Worm (Caenorhabditis elegans) whole organism, L4 larva: ENCODE results near the gene T26C5.3.

Experiments used
- D1046.2 ChIP-seq: fragments of 200-800 bp; sonication (Bioruptor generic); IDR thresholded peaks from 2 replicates; pipeline ENCODE4 v1.3.6; 2022; ENCODE audit warnings: missing genetic modification characterization, missing compliant biosample characterization
- F49E8.2 ChIP-seq: sonication (generic microtip); optimal IDR thresholded peaks from 2 replicates; lab custom pipeline; 2016; ENCODE audit warnings: missing compliant biosample characterization, mild to moderate bottlenecking, missing genetic modification characterization, borderline replicate concordance
- R02D3.7 ChIP-seq: fragments of 150-350 bp; sonication (generic microtip); optimal IDR thresholded peaks from 3 replicates; lab custom pipeline; 2014; ENCODE audit warnings: missing biosample characterization, missing genetic modification characterization
- T20F7.1 ChIP-seq: fragments of 200-800 bp; sonication (Bioruptor generic); optimal IDR thresholded peaks from 2 replicates; lab custom pipeline; 2018; ENCODE audit warnings: mild to moderate bottlenecking, missing genetic modification characterization, missing compliant biosample characterization
- Y48G9A.11 ChIP-seq: fragments of 200-800 bp; sonication (Bioruptor generic); IDR thresholded peaks from 2 replicates; pipeline ENCODE4 v1.3.6; 2022; ENCODE audit warnings: missing genetic modification reagents, missing genetic modification characterization, missing compliant biosample characterization
- ZK546.5 ChIP-seq, 2 experiments: sonication (generic microtip); optimal IDR thresholded peaks; 2 replicates each; lab custom pipeline; 2017; ENCODE audit warnings: missing biosample characterization in 2 of 2, missing genetic modification characterization in 2 of 2
- ceh-44 ChIP-seq: fragments of 200-800 bp; sonication (Bioruptor generic); IDR thresholded peaks from 2 replicates; pipeline ENCODE4 v1.3.6; 2022; ENCODE audit warnings: missing genetic modification reagents, missing genetic modification characterization, missing compliant biosample characterization
- cey-2 ChIP-seq: sonication (generic microtip); optimal IDR thresholded peaks from 3 replicates; lab custom pipeline; 2017; ENCODE audit warnings: missing genetic modification characterization, mild to moderate bottlenecking, missing compliant biosample characterization, antibody characterized with exemption, borderline replicate concordance; ENCODE audit not compliant: insufficient read depth
- daf-12 ChIP-seq: fragments of 150-350 bp; optimal IDR thresholded peaks from 2 replicates; lab custom pipeline; 2014; ENCODE audit warnings: missing biosample characterization, missing genetic modification reagents, missing genetic modification characterization
- daf-16 ChIP-seq, 3 experiments: sonication (generic microtip); optimal IDR thresholded peaks; 2 replicates each; lab custom pipeline; 2016 to 2017; ENCODE audit warnings: missing genetic modification characterization in 3 of 3, missing genetic modification reagents in 3 of 3, mild to moderate bottlenecking in 2 of 3, missing compliant biosample characterization in 2 of 3, missing biosample characterization in 1 of 3, moderate library complexity in 1 of 3
- daf-19 ChIP-seq: fragments of 200-800 bp; sonication (Bioruptor generic); conservative IDR thresholded peaks from 2 replicates; pipeline ENCODE4 v1.3.6; 2022; ENCODE audit warnings: missing genetic modification characterization, missing compliant biosample characterization
- dpl-1 ChIP-seq: fragments of 150-350 bp; optimal IDR thresholded peaks from 2 replicates; lab custom pipeline; 2014; ENCODE audit warnings: missing biosample characterization, missing genetic modification reagents, missing genetic modification characterization
- egl-43 ChIP-seq: fragments of 200-800 bp; sonication (Bioruptor generic); IDR thresholded peaks from 2 replicates; pipeline ENCODE4 v1.3.6; 2022; ENCODE audit warnings: missing genetic modification reagents, missing genetic modification characterization, missing compliant biosample characterization
- gei-8 ChIP-seq: fragments of 200-800 bp; sonication (Bioruptor generic); optimal IDR thresholded peaks from 2 replicates; lab custom pipeline; 2018; ENCODE audit warnings: mild to moderate bottlenecking, missing genetic modification characterization, missing compliant biosample characterization
- hif-1 ChIP-seq, 2 experiments: sonication (generic microtip); optimal IDR thresholded peaks; 2 replicates each; lab custom pipeline; 2016 to 2017; ENCODE audit warnings: missing compliant biosample characterization in 2 of 2, missing genetic modification characterization in 2 of 2, missing genetic modification reagents in 2 of 2, missing genotype in 2 of 2, mild to moderate bottlenecking in 1 of 2
- hlh-30 ChIP-seq: sonication (generic microtip); optimal IDR thresholded peaks from 2 replicates; lab custom pipeline; 2017; ENCODE audit warnings: antibody characterized with exemption, mild to moderate bottlenecking, missing genetic modification characterization, missing compliant biosample characterization; ENCODE audit not compliant: insufficient read depth
- hmg-1.1 ChIP-seq: fragments of 200-800 bp; sonication (Bioruptor generic); IDR thresholded peaks from 2 replicates; pipeline ENCODE4 v1.3.6; 2022; ENCODE audit warnings: missing genetic modification reagents, missing genetic modification characterization, missing compliant biosample characterization
- lim-7 ChIP-seq: fragments of 200-800 bp; sonication (Bioruptor generic); IDR thresholded peaks from 2 replicates; pipeline ENCODE4 v1.3.6; 2022; ENCODE audit warnings: missing genetic modification characterization, missing compliant biosample characterization
- lin-1 ChIP-seq: fragments of 200-800 bp; sonication (Bioruptor generic); IDR thresholded peaks from 2 replicates; pipeline ENCODE4 v1.3.6; 2022; ENCODE audit warnings: missing genetic modification reagents, missing genetic modification characterization, missing compliant biosample characterization
- lin-29 ChIP-seq: fragments of 200-800 bp; sonication (Bioruptor generic); IDR thresholded peaks from 2 replicates; pipeline ENCODE4 v1.3.6; 2022; ENCODE audit warnings: missing genetic modification reagents, missing genetic modification characterization, missing compliant biosample characterization
- lin-38 ChIP-seq: fragments of 200-800 bp; sonication (Bioruptor generic); IDR thresholded peaks from 2 replicates; pipeline ENCODE4 v1.3.6; 2022; ENCODE audit warnings: missing genetic modification reagents, missing genetic modification characterization, missing compliant biosample characterization
- lsy-2 ChIP-seq, 2 experiments: fragments of 150-350 bp in 1 of 2; sonication (generic microtip) in 1 of 2; optimal IDR thresholded peaks; 2 replicates each; lab custom pipeline; 2014 to 2017; ENCODE audit warnings: missing biosample characterization in 2 of 2, missing genetic modification characterization in 2 of 2
- mdl-1 ChIP-seq, 2 experiments: fragments of 150-350 bp in 1 of 2; sonication (generic microtip) in 1 of 2; optimal IDR thresholded peaks; 2 replicates each; lab custom pipeline; 2014 to 2017; ENCODE audit warnings: missing biosample characterization in 2 of 2, missing genetic modification characterization in 2 of 2
- nhr-10 ChIP-seq: fragments of 150-350 bp; optimal IDR thresholded peaks from 2 replicates; lab custom pipeline; 2014; ENCODE audit warnings: missing biosample characterization, missing genetic modification characterization
- nhr-102 ChIP-seq: sonication (generic microtip); optimal IDR thresholded peaks from 2 replicates; lab custom pipeline; 2016; ENCODE audit warnings: mild to moderate bottlenecking, missing genetic modification characterization, moderate library complexity, missing compliant biosample characterization
- nhr-11 ChIP-seq: fragments of 150-350 bp; optimal IDR thresholded peaks from 2 replicates; lab custom pipeline; 2014; ENCODE audit warnings: missing biosample characterization, missing genetic modification characterization
- nhr-28 ChIP-seq: fragments of 150-350 bp; optimal IDR thresholded peaks from 2 replicates; lab custom pipeline; 2014; ENCODE audit warnings: missing biosample characterization, missing genetic modification characterization
- nhr-42 ChIP-seq: fragments of 200-800 bp; sonication (Bioruptor generic); IDR thresholded peaks from 2 replicates; pipeline ENCODE4 v1.3.6; 2022; ENCODE audit warnings: missing genetic modification characterization, missing compliant biosample characterization
- set-16 ChIP-seq: fragments of 200-800 bp; sonication (Bioruptor generic); IDR thresholded peaks from 2 replicates; pipeline ENCODE4 v1.3.6; 2022; ENCODE audit warnings: missing genetic modification reagents, missing genetic modification characterization, missing compliant biosample characterization
- snpc-1.2 ChIP-seq: fragments of 200-800 bp; sonication (Bioruptor generic); IDR thresholded peaks from 2 replicates; pipeline ENCODE4 v1.3.6; 2022; ENCODE audit warnings: missing genetic modification reagents, missing genetic modification characterization, missing compliant biosample characterization
- snpc-4 ChIP-seq: fragments of 150-350 bp; optimal IDR thresholded peaks from 2 replicates; lab custom pipeline; 2014; ENCODE audit warnings: missing biosample characterization, missing genetic modification characterization
- spr-1 ChIP-seq: sonication (generic microtip); optimal IDR thresholded peaks from 2 replicates; lab custom pipeline; 2016; ENCODE audit warnings: mild to moderate bottlenecking, missing genetic modification characterization, missing compliant biosample characterization
- unc-130 ChIP-seq: sonication (generic microtip); optimal IDR thresholded peaks from 2 replicates; lab custom pipeline; 2016; ENCODE audit warnings: missing genetic modification reagents, missing genetic modification characterization, missing compliant biosample characterization
- unc-62 ChIP-seq, 3 experiments: fragments of 150-350 bp in 1 of 3; sonication (generic microtip); optimal IDR thresholded peaks in 2 of 3; peaks in 1 of 3; 1 replicate in 1 of 3; 2 replicates in 2 of 3; lab custom pipeline; 2014 to 2017; ENCODE audit warnings: missing biosample characterization in 3 of 3, missing genetic modification characterization in 3 of 3, missing genetic modification reagents in 3 of 3, missing genotype in 1 of 3
- vab-7 ChIP-seq: fragments of 200-800 bp; sonication (Bioruptor generic); IDR thresholded peaks from 2 replicates; pipeline ENCODE4 v1.3.6; 2022; ENCODE audit warnings: missing genetic modification reagents, missing genetic modification characterization, missing compliant biosample characterization
- zfp-2 ChIP-seq: sonication (generic microtip); optimal IDR thresholded peaks from 2 replicates; lab custom pipeline; 2016; ENCODE audit warnings: mild to moderate bottlenecking, missing genetic modification characterization, missing compliant biosample characterization
- zfp-3 ChIP-seq: fragments of 200-800 bp; sonication (Bioruptor generic); conservative IDR thresholded peaks from 2 replicates; pipeline ENCODE4 v1.3.6; 2022; ENCODE audit warnings: missing genetic modification reagents, missing genetic modification characterization, missing compliant biosample characterization
- ztf-7 ChIP-seq: fragments of 150-350 bp; optimal IDR thresholded peaks from 2 replicates; lab custom pipeline; 2014; ENCODE audit warnings: missing biosample characterization, missing genetic modification characterization

The T26C5.3 gene

DNA sequence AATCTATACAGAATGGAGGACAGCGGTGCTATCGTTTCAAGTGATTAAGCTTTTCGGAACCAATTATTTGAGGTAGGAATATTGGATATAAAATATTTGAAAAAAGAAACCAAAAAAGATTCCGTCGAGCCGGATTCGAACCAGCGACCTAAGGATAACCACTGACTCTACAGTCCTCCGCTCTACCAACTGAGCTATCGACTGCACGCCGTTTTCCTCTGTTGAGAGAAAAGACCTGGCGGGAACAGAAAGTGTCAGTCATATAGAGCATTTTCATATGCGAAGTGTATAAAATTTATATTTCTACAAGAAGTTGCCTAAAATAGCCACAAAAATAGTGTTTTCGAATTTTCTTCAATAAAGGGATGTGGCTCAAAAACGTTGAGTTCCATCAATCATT is 24.7 kb upstream of the T26C5.3 start (continued):
- TF ChIP-seq snpc-1.2 (GFP tag; lab: Robert Waterston, UW): peak; percentile 60
- TF ChIP-seq vab-7 (GFP tag; lab: Robert Waterston, UW): peak; percentile 65; the same call in 1 of the 2 replicates
- 0 out of 2 replicates have a peak, but pooled peaks have one; percentile 7 for TF ChIP-seq D1046.2 (GFP tag; lab: Robert Waterston, UW)
- peak in 1 of 2 experiments; percentile 68 for TF ChIP-seq lsy-2 (tag; optimal IDR thresholded peaks at IDR 0.05; lab: Kevin White, UChicago)
- peak; percentile 15 for TF ChIP-seq dpl-1 (GFP tag; lab: Kevin White, UChicago)
- no peak for TF ChIP-seq nhr-28
- TF ChIP-seq hif-1 (tag; optimal IDR thresholded peaks at IDR 0.05; lab: Kevin White, UChicago): peak in 1 of 2 experiments; percentile 58
- TF ChIP-seq lim-7: peak; percentile 75

ce11 chrII:9213055-9213708 is 23.2 kb upstream of the T26C5.3 start, which contains the start of gene znfx-1:
Gene znfx-1, plus strand, starts transcription at chrII:9213658.
- TF ChIP-seq daf-16 (GFP tag; optimal IDR thresholded peaks at IDR 0.05; lab: Kevin White, UChicago): no peak
- TF ChIP-seq daf-16 (tag; optimal IDR thresholded peaks at IDR 0.05; lab: Kevin White, UChicago): no peak
- peak; percentile 35 for TF ChIP-seq unc-130 (GFP tag; lab: Kevin White, UChicago)
- TF ChIP-seq nhr-10 (tag; lab: Kevin White, UChicago): no peak
- no peak for TF ChIP-seq zfp-2 (tag; lab: Kevin White, UChicago)
- TF ChIP-seq T20F7.1 (GFP tag; lab: Kevin White, UChicago): no peak
- no peak for TF ChIP-seq nhr-28
- peak; percentile 69 for TF ChIP-seq Y48G9A.11 (GFP tag; lab: Robert Waterston, UW)
- no peak for TF ChIP-seq hlh-30 (tag; lab: Kevin White, UChicago)
- no peak for TF ChIP-seq nhr-11 (tag; lab: Kevin White, UChicago)
- TF ChIP-seq ztf-7 (tag; lab: Kevin White, UChicago): no peak
- TF ChIP-seq ZK546.5 (tag; optimal IDR thresholded peaks at IDR 0.05; lab: Kevin White, UChicago): no peak
- no peak for TF ChIP-seq spr-1 (tag; lab: Kevin White, UChicago)
- no peak for TF ChIP-seq unc-62 (GFP tag; optimal IDR thresholded peaks at IDR 0.05 in 1 of 2; lab: Kevin White, UChicago)
- no peak for TF ChIP-seq unc-62 (tag; optimal IDR thresholded peaks at IDR 0.05; lab: Kevin White, UChicago)
- TF ChIP-seq snpc-4 (tag; lab: Kevin White, UChicago): no peak
- no peak for TF ChIP-seq lin-29 (GFP tag; lab: Robert Waterston, UW)
- TF ChIP-seq lin-1 (GFP tag; lab: Robert Waterston, UW): no peak
- no peak for TF ChIP-seq hmg-1.1 (GFP tag; lab: Robert Waterston, UW)
- no peak for TF ChIP-seq daf-12 (tag; lab: Kevin White, UChicago)
- no peak for TF ChIP-seq daf-19 (GFP tag; lab: Robert Waterston, UW)
- no peak for TF ChIP-seq lim-7
- TF ChIP-seq F49E8.2 (tag; lab: Kevin White, UChicago): peak; percentile 32
- no peak for TF ChIP-seq cey-2 (tag; lab: Kevin White, UChicago)
- TF ChIP-seq lsy-2 (tag; optimal IDR thresholded peaks at IDR 0.05; lab: Kevin White, UChicago): no peak
- no peak for TF ChIP-seq mdl-1 (tag; optimal IDR thresholded peaks at IDR 0.05; lab: Kevin White, UChicago)
- TF ChIP-seq lin-38 (GFP tag; lab: Robert Waterston, UW): peak; percentile 38; the same call in 1 of the 2 replicates
- TF ChIP-seq, all 104 proteins: peak for 4

DNA sequence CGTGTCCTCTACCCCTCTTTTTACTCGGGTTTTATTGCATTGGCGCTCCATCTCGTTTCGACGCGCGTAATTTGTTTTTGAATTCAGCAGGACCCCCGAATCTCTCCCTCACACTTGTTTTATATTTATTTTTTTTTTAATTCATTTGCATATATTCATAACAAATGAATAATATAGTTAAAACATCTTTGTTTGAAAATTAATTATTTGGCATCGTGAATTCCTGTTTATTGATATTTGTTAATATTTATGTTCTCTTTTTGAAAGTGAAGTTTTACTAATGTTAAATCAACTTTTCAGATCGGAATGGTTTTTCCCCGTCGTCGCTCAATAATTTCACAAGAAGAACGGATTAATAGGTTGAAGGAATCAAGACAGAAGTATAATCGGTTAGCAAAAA is 13.4 kb upstream of the T26C5.3 start, which contains the start of gene ZK1067.3:
Gene ZK1067.3, plus strand, starts transcription at position 301 of the 400 bp plus-strand sequence.
- TF ChIP-seq R02D3.7 (tag; lab: Kevin White, UChicago): no peak
- TF ChIP-seq lin-38 (GFP tag; lab: Robert Waterston, UW): 0 out of 2 replicates have a peak, but pooled peaks have one; percentile 4

DNA sequence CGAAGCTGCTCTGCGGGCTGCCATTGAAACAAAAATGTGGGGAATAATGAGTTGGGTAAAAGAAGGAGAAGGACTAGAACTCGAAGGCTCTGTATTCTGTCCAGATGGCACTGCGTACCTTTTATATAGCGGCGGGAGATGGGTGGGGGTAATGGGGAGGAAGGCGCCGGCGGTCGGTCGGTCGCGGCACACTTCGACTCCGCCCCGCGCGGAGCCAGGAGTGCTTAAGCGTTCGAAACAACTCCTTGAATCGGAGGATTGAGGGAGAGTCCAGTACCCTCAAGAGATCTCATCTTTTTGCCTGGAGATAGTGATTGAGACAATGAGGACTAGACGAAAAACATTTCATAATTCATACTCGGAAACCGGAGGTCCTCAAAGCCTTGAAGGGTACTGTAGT is 9.2 kb upstream of the T26C5.3 start, which contains the start of gene abu-14:
Gene abu-14, minus strand, starts transcription at position 81 of the 400 bp plus-strand sequence.
- TF ChIP-seq egl-43 (0 out of 2 replicates have a peak, but pooled peaks have one; percentile 6), ceh-44 (GFP tag; lab: Robert Waterston, UW) (no peak), nhr-102 (no peak), nhr-42 (GFP tag; lab: Robert Waterston, UW) (no peak), set-16 (GFP tag; lab: Robert Waterston, UW) (peak; percentile 86), zfp-3 (GFP tag; lab: Robert Waterston, UW) (no peak), gei-8 (no peak)
